Worm (Caenorhabditis elegans) whole organism, L1 larva: ENCODE data around the gene oat-1.
A peak's percentile ranks its signal among the peaks of the same experiment; 100 is the strongest.

ENCODE experiments used
- C04F5.9 ChIP-seq: sonication (generic microtip); optimal IDR thresholded peaks from 2 replicates; lab custom pipeline; 2016; ENCODE audit warnings: missing genetic modification characterization, missing compliant biosample characterization
- C16A3.4 ChIP-seq: fragments of 150-350 bp; optimal IDR thresholded peaks from 2 replicates; lab custom pipeline; 2014; ENCODE audit warnings: missing biosample characterization, missing genetic modification characterization
- C34B4.2 ChIP-seq: sonication (generic microtip); optimal IDR thresholded peaks from 2 replicates; lab custom pipeline; 2017; ENCODE audit warnings: mild to moderate bottlenecking, missing genetic modification characterization, missing compliant biosample characterization
- Y116A8C.19 ChIP-seq: sonication (generic microtip); optimal IDR thresholded peaks from 2 replicates; lab custom pipeline; 2016; ENCODE audit warnings: missing compliant biosample characterization, missing genetic modification characterization, borderline replicate concordance
- aha-1 ChIP-seq: fragments of 150-350 bp; optimal IDR thresholded peaks from 2 replicates; lab custom pipeline; 2014; ENCODE audit warnings: missing biosample characterization, missing genetic modification characterization
- alr-1 ChIP-seq: fragments of 200-800 bp; sonication (Bioruptor generic); optimal IDR thresholded peaks from 2 replicates; lab custom pipeline; 2018; ENCODE audit warnings: borderline replicate concordance, mild to moderate bottlenecking, missing genetic modification characterization, missing compliant biosample characterization
- aly-2 ChIP-seq: fragments of 150-350 bp; optimal IDR thresholded peaks from 2 replicates; lab custom pipeline; 2014; ENCODE audit warnings: missing biosample characterization, missing genetic modification characterization
- ceh-82 ChIP-seq, 3 experiments: fragments of 150-350 bp in 1 of 3; sonication (generic microtip) in 2 of 3; optimal IDR thresholded peaks; 2 replicates each; lab custom pipeline; 2014 to 2017; ENCODE audit warnings: missing biosample characterization in 3 of 3, missing genetic modification characterization in 3 of 3
- ces-1 ChIP-seq: fragments of 150-350 bp; optimal IDR thresholded peaks from 2 replicates; lab custom pipeline; 2014; ENCODE audit warnings: missing biosample characterization, missing genetic modification reagents, missing genetic modification characterization
- dsc-1 ChIP-seq: sonication (generic microtip); optimal IDR thresholded peaks from 2 replicates; lab custom pipeline; 2016; ENCODE audit warnings: mild to moderate bottlenecking, missing genetic modification characterization, missing compliant biosample characterization
- efl-1 ChIP-seq, 4 experiments: fragments of 150-350 bp; optimal IDR thresholded peaks in 3 of 4; peaks in 1 of 4; 1 replicate in 1 of 4; 2 replicates in 3 of 4; lab custom pipeline; 2014; ENCODE audit warnings: missing biosample characterization in 2 of 4, missing genetic modification characterization in 2 of 4, missing genetic modification reagents in 2 of 4
- egl-27 ChIP-seq, 2 experiments: fragments of 150-350 bp in 1 of 2; sonication (generic microtip); optimal IDR thresholded peaks; 3 replicates each; lab custom pipeline; 2017 to 2018; ENCODE audit warnings: missing biosample characterization in 2 of 2, missing genetic modification characterization in 2 of 2, missing genetic modification reagents in 2 of 2
- elt-3 ChIP-seq, 6 experiments: fragments of 150-350 bp in 1 of 6; sonication (generic microtip); optimal IDR thresholded peaks; 2 replicates each; lab custom pipeline; 2017 to 2018; ENCODE audit warnings: missing biosample characterization in 6 of 6, missing genetic modification characterization in 6 of 6, inconsistent platforms in 1 of 6
- ets-5 ChIP-seq: fragments of 200-800 bp; sonication (Bioruptor generic); IDR thresholded peaks from 2 replicates; pipeline ENCODE4 v1.3.6; 2022; ENCODE audit warnings: missing genetic modification characterization, missing compliant biosample characterization
- fos-1 ChIP-seq: fragments of 150-350 bp; optimal IDR thresholded peaks from 2 replicates; lab custom pipeline; 2014; ENCODE audit warnings: missing biosample characterization, missing genetic modification characterization
- hlh-17 ChIP-seq: fragments of 200-800 bp; sonication (Bioruptor generic); optimal IDR thresholded peaks from 2 replicates; lab custom pipeline; 2018; ENCODE audit warnings: missing genetic modification characterization, mild to moderate bottlenecking, missing compliant biosample characterization, moderate library complexity, borderline replicate concordance
- hpl-2 ChIP-seq: fragments of 150-350 bp; optimal IDR thresholded peaks from 2 replicates; lab custom pipeline; 2014; ENCODE audit warnings: missing biosample characterization, missing genetic modification reagents, missing genetic modification characterization
- irx-1 ChIP-seq: sonication (generic microtip); optimal IDR thresholded peaks from 2 replicates; lab custom pipeline; 2016; ENCODE audit warnings: missing genetic modification characterization, missing compliant biosample characterization
- isw-1 ChIP-seq: fragments of 200-800 bp; sonication (Bioruptor generic); IDR thresholded peaks from 2 replicates; pipeline ENCODE4 v1.3.6; 2022; ENCODE audit warnings: missing genetic modification characterization, missing compliant biosample characterization
- jun-1 ChIP-seq: fragments of 150-350 bp; optimal IDR thresholded peaks from 2 replicates; lab custom pipeline; 2014; ENCODE audit warnings: missing biosample characterization, missing genetic modification reagents, missing genetic modification characterization
- lin-13 ChIP-seq: fragments of 150-350 bp; optimal IDR thresholded peaks from 2 replicates; lab custom pipeline; 2014; ENCODE audit warnings: missing biosample characterization, missing genetic modification reagents, missing genetic modification characterization
- lin-14 ChIP-seq: fragments of 200-800 bp; sonication (Bioruptor generic); optimal IDR thresholded peaks from 2 replicates; lab custom pipeline; 2018; ENCODE audit warnings: mild to moderate bottlenecking, missing genetic modification characterization, moderate library complexity, missing compliant biosample characterization
- lin-15B ChIP-seq: fragments of 150-350 bp; sonication (generic microtip); optimal IDR thresholded peaks from 3 replicates; lab custom pipeline; 2014; ENCODE audit warnings: missing biosample characterization, missing genetic modification characterization
- lin-35 ChIP-seq, 2 experiments: fragments of 150-350 bp; optimal IDR thresholded peaks; 2 replicates each; lab custom pipeline; 2014; ENCODE audit warnings: missing biosample characterization in 2 of 2, missing genetic modification characterization in 2 of 2, missing genetic modification reagents in 2 of 2
- lin-39 ChIP-seq: fragments of 150-350 bp; optimal IDR thresholded peaks from 2 replicates; lab custom pipeline; 2014; ENCODE audit warnings: missing biosample characterization, missing genetic modification reagents, missing genetic modification characterization
- lir-3 ChIP-seq: sonication (generic microtip); optimal IDR thresholded peaks from 2 replicates; lab custom pipeline; 2016; ENCODE audit warnings: mild to moderate bottlenecking, missing genetic modification characterization, moderate library complexity, missing compliant biosample characterization; ENCODE audit not compliant: poor library complexity
- lsy-2 ChIP-seq, 2 experiments: fragments of 150-350 bp; optimal IDR thresholded peaks; 2 replicates each; lab custom pipeline; 2014; ENCODE audit warnings: missing biosample characterization in 2 of 2, missing genetic modification characterization in 2 of 2
- mab-9 ChIP-seq: fragments of 200-800 bp; sonication (Bioruptor generic); IDR thresholded peaks from 2 replicates; pipeline ENCODE4 v1.3.6; 2022; ENCODE audit warnings: missing genetic modification reagents, missing genetic modification characterization, missing compliant biosample characterization
- mdl-1 ChIP-seq, 2 experiments: fragments of 150-350 bp; optimal IDR thresholded peaks; 2 replicates each; lab custom pipeline; 2014 to 2017; ENCODE audit warnings: missing biosample characterization in 2 of 2, missing genetic modification characterization in 2 of 2, inconsistent platforms in 1 of 2
- mef-2 ChIP-seq: fragments of 150-350 bp; optimal IDR thresholded peaks from 2 replicates; lab custom pipeline; 2014; ENCODE audit warnings: missing biosample characterization, missing genetic modification characterization
- mep-1 ChIP-seq: fragments of 150-350 bp; optimal IDR thresholded peaks from 2 replicates; lab custom pipeline; 2014; ENCODE audit warnings: missing biosample characterization, missing genetic modification characterization
- nhr-12 ChIP-seq: sonication (generic microtip); optimal IDR thresholded peaks from 2 replicates; lab custom pipeline; 2017; ENCODE audit warnings: missing biosample characterization, missing genetic modification characterization
- nhr-28 ChIP-seq: fragments of 150-350 bp; optimal IDR thresholded peaks from 2 replicates; lab custom pipeline; 2014; ENCODE audit warnings: missing biosample characterization, missing genetic modification characterization
- nhr-47 ChIP-seq: sonication (generic microtip); optimal IDR thresholded peaks from 2 replicates; lab custom pipeline; 2016; ENCODE audit warnings: mild to moderate bottlenecking, missing genetic modification characterization, moderate library complexity, missing compliant biosample characterization
- nhr-84 ChIP-seq: sonication (generic microtip); optimal IDR thresholded peaks from 2 replicates; lab custom pipeline; 2017; ENCODE audit warnings: missing biosample characterization, missing genetic modification characterization
- nhr-85 ChIP-seq: sonication (generic microtip); peaks from one replicate; lab custom pipeline; 2016; ENCODE audit warnings: missing genetic modification characterization, inconsistent platforms, missing compliant biosample characterization
- nhr-90 ChIP-seq: sonication (generic microtip); optimal IDR thresholded peaks from 2 replicates; lab custom pipeline; 2016; ENCODE audit warnings: mild to moderate bottlenecking, missing genetic modification characterization, missing compliant biosample characterization; ENCODE audit not compliant: poor library complexity
- pag-3 ChIP-seq: sonication (generic microtip); optimal IDR thresholded peaks from 2 replicates; lab custom pipeline; 2017; ENCODE audit warnings: missing genetic modification characterization, mild to moderate bottlenecking, missing compliant biosample characterization, antibody characterized with exemption, borderline replicate concordance; ENCODE audit not compliant: insufficient read depth
- pax-3 ChIP-seq: fragments of 200-800 bp; sonication (Bioruptor generic); optimal IDR thresholded peaks from 2 replicates; lab custom pipeline; 2018; ENCODE audit warnings: mild to moderate bottlenecking, missing genetic modification characterization, moderate library complexity, missing compliant biosample characterization
- rnt-1 ChIP-seq: sonication (generic microtip); optimal IDR thresholded peaks from 2 replicates; lab custom pipeline; 2016; ENCODE audit warnings: mild to moderate bottlenecking, missing genetic modification characterization, moderate library complexity, missing compliant biosample characterization
- snpc-4 ChIP-seq: fragments of 150-350 bp; optimal IDR thresholded peaks from 2 replicates; lab custom pipeline; 2014; ENCODE audit warnings: missing biosample characterization, missing genetic modification characterization
- sptf-1 ChIP-seq: fragments of 150-350 bp; optimal IDR thresholded peaks from 2 replicates; lab custom pipeline; 2014; ENCODE audit warnings: missing biosample characterization, missing genetic modification characterization
- sup-37 ChIP-seq: fragments of 200-800 bp; sonication (Bioruptor generic); optimal IDR thresholded peaks from 2 replicates; lab custom pipeline; 2018; ENCODE audit warnings: mild to moderate bottlenecking, missing genetic modification characterization, missing compliant biosample characterization
- tbx-2 ChIP-seq: sonication (generic microtip); optimal IDR thresholded peaks from 2 replicates; lab custom pipeline; 2016; ENCODE audit warnings: missing genetic modification characterization, missing compliant biosample characterization
- tlp-1 ChIP-seq: fragments of 150-350 bp; optimal IDR thresholded peaks from 2 replicates; lab custom pipeline; 2014; ENCODE audit warnings: missing biosample characterization, missing genetic modification characterization
- unc-130 ChIP-seq: fragments of 150-350 bp; optimal IDR thresholded peaks from 2 replicates; lab custom pipeline; 2017; ENCODE audit warnings: missing biosample characterization, missing genetic modification characterization, inconsistent platforms
- unc-30 ChIP-seq: sonication (generic microtip); optimal IDR thresholded peaks from 2 replicates; lab custom pipeline; 2017; ENCODE audit warnings: missing biosample characterization, missing genetic modification characterization
- vab-15 ChIP-seq: sonication (generic microtip); optimal IDR thresholded peaks from 2 replicates; lab custom pipeline; 2017; ENCODE audit warnings: missing genotype, mild to moderate bottlenecking, missing genetic modification characterization, missing compliant biosample characterization
- zag-1 ChIP-seq: fragments of 150-350 bp; optimal IDR thresholded peaks from 2 replicates; lab custom pipeline; 2014; ENCODE audit warnings: missing biosample characterization, missing genetic modification characterization
- zip-4 ChIP-seq: fragments of 200-800 bp; sonication (Bioruptor generic); optimal IDR thresholded peaks from 2 replicates; lab custom pipeline; 2018; ENCODE audit warnings: mild to moderate bottlenecking, missing genetic modification characterization, moderate library complexity, missing compliant biosample characterization
- ztf-4 ChIP-seq: fragments of 150-350 bp; optimal IDR thresholded peaks from 2 replicates; lab custom pipeline; 2014; ENCODE audit warnings: missing biosample characterization, missing genetic modification characterization

Gene oat-1

ce11 chrIV:8511056-8511455 lies 38.7 kb upstream of the oat-1 start, which contains the start of gene mes-6 (continued):
- TF ChIP-seq dsc-1 (tag; lab: Kevin White, UChicago) (peak; percentile 16), mdl-1 (tag; optimal IDR thresholded peaks at IDR 0.05; lab: Kevin White, UChicago) (peak in 1 of 2 experiments; percentile 19), isw-1 (GFP tag; lab: Robert Waterston, UW) (peak; percentile 27; the same call in 1 of the 2 replicates)

ce11 chrIV:8510534-8510933 lies 38.1 kb upstream of the oat-1 start, which contains the start of gene tag-77:
Gene tag-77, minus strand, starts transcription at chrIV:8510548.
- no peak for TF ChIP-seq tlp-1 (tag; lab: Kevin White, UChicago)
- TF ChIP-seq hlh-17 (GFP tag; lab: Kevin White, UChicago): no peak
- TF ChIP-seq zip-4 (GFP tag; lab: Kevin White, UChicago): no peak
- no peak for TF ChIP-seq zag-1
- TF ChIP-seq nhr-90 (tag; lab: Kevin White, UChicago): peak; percentile 20
- TF ChIP-seq lin-35 (GFP tag; optimal IDR thresholded peaks at IDR 0.05; lab: Kevin White, UChicago): peak in 1 of 2 experiments; percentile 1
- TF ChIP-seq unc-130 (tag; lab: Kevin White, UChicago): no peak
- TF ChIP-seq lin-13 (GFP tag; lab: Kevin White, UChicago): no peak
- TF ChIP-seq C34B4.2 (tag; lab: Kevin White, UChicago): no peak
- TF ChIP-seq elt-3 (tag; optimal IDR thresholded peaks at IDR 0.05; lab: Kevin White, UChicago): peak in 1 of 6 experiments; percentile 2
- peak; percentile 14 for TF ChIP-seq rnt-1 (tag; lab: Kevin White, UChicago)
- TF ChIP-seq mef-2 (tag; lab: Kevin White, UChicago): no peak
- TF ChIP-seq ces-1 (GFP tag; lab: Kevin White, UChicago): no peak
- TF ChIP-seq snpc-4: no peak
- no peak for TF ChIP-seq nhr-12
- no peak for TF ChIP-seq ztf-4
- TF ChIP-seq lir-3 (tag; lab: Kevin White, UChicago): no peak
- peak; percentile 27 for TF ChIP-seq lin-14 (GFP tag; lab: Kevin White, UChicago)
- no peak for TF ChIP-seq irx-1 (tag; lab: Kevin White, UChicago)
- TF ChIP-seq alr-1 (tag; lab: Kevin White, UChicago): no peak
- TF ChIP-seq nhr-85 (tag; lab: Kevin White, UChicago): no peak
- no peak for TF ChIP-seq egl-27 (tag; optimal IDR thresholded peaks at IDR 0.05; lab: Kevin White, UChicago)
- TF ChIP-seq ets-5: no peak
- TF ChIP-seq nhr-47: no peak
- no peak for TF ChIP-seq hpl-2
- TF ChIP-seq mep-1 (tag; lab: Kevin White, UChicago): no peak
- TF ChIP-seq fos-1 (tag; lab: Kevin White, UChicago): peak; percentile 84
- no peak for TF ChIP-seq nhr-84
- no peak for TF ChIP-seq C04F5.9 (tag; lab: Kevin White, UChicago)
- no peak for TF ChIP-seq C16A3.4 (tag; lab: Kevin White, UChicago)
- TF ChIP-seq aly-2: no peak
- no peak for TF ChIP-seq sup-37 (GFP tag; lab: Kevin White, UChicago)
- TF ChIP-seq tbx-2 (tag; lab: Kevin White, UChicago): no peak
- no peak for TF ChIP-seq lin-15B (tag; lab: Kevin White, UChicago)
- TF ChIP-seq lin-39 (tag; lab: Kevin White, UChicago): no peak
- TF ChIP-seq unc-30 (tag; lab: Kevin White, UChicago): no peak
- TF ChIP-seq jun-1 (tag; lab: Kevin White, UChicago): peak; percentile 32
- no peak for TF ChIP-seq vab-15
- no peak for TF ChIP-seq pax-3 (tag; lab: Kevin White, UChicago)
- TF ChIP-seq nhr-28 (tag; lab: Kevin White, UChicago): no peak
- no peak for TF ChIP-seq lsy-2 (tag; optimal IDR thresholded peaks at IDR 0.05; lab: Kevin White, UChicago)
- no peak for TF ChIP-seq Y116A8C.19
- peak; percentile 6 to 51 for TF ChIP-seq efl-1 (optimal IDR thresholded peaks at IDR 0.05; lab: Kevin White, UChicago)
- no peak for TF ChIP-seq efl-1 (GFP tag; optimal IDR thresholded peaks at IDR 0.05 in 1 of 2; lab: Kevin White, UChicago)
- TF ChIP-seq mab-9 (GFP tag; lab: Robert Waterston, UW): no peak
- TF ChIP-seq pag-3: no peak
- no peak for TF ChIP-seq sptf-1 (tag; lab: Kevin White, UChicago)
- no peak for TF ChIP-seq ceh-82 (tag; optimal IDR thresholded peaks at IDR 0.05; lab: Kevin White, UChicago)
- TF ChIP-seq aha-1 (tag; lab: Kevin White, UChicago): no peak
- TF ChIP-seq, all 84 proteins: peak for 8
